Worm (Caenorhabditis elegans) whole organism, dauer: ENCODE measurements around the gene mrp-2.

ENCODE experiments used
- unc-62 ChIP-seq: sonication (generic microtip); optimal IDR thresholded peaks from 2 replicates; lab custom pipeline; 2017; ENCODE audit warnings: missing biosample characterization, missing genetic modification reagents, missing genetic modification characterization

mrp-2 gene

DNA sequence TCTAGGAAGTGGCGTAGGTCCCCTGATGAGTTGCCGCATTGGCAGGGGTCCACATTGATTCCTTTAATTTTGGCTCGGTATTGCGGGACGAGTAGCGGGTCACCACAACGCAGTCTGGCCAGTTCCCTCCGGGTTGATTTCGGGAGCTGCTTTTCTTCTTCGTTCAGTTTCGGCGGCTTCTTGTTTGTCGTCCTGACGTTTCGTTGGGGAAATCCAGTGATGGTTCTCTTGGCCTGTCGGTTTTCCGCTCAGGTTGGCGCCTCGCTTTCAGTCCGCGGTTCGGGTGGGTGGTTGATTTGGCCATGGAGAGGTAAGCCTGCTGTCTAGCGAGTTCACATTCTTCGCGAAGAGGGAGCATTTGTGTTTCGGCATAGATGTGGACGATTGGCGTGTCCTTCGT is 43.7 kb downstream of the mrp-2 start:
- no peak for TF ChIP-seq unc-62 (GFP tag; lab: Kevin White, UChicago)

DNA sequence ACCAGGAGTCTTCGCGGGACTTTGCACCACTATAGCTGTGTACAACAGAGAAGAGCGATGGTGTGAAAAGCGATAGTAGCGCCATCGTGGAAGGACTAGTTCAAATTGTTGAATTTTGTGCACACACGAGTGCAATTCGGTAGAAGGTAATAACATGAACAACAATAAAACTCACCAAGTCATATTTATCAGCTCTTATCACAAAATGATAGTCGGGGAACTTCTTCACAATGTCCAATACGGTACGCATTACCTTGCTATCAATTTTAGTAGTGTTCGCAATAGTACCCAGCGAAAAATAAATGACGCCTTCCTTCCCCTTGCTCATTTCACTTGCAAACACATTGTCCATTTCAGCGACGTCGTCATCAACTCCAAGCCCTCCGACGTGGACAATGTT is 44.8 kb downstream of the mrp-2 start:
- no peak for TF ChIP-seq unc-62 (GFP tag; lab: Kevin White, UChicago)

DNA sequence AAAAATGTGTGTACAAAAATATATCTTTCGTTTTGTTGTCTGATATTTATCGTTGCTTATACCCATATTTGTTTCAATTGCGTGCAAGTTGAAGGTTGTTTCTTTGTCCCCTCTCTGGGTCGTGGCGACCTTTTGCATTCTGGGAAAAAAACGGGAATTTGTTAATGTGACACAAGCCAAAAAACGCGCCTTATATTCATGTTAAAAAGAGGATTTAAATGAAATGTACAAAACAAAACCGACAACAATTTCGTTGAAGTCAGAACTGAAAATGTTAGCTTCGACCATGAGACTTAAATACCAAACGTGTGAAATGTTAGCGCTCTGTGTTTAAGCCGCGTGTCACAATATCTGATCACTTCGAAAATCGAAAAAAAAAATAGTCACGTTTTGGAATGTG is 48.0 kb downstream of the mrp-2 start:
- no peak for TF ChIP-seq unc-62 (GFP tag; lab: Kevin White, UChicago)

DNA sequence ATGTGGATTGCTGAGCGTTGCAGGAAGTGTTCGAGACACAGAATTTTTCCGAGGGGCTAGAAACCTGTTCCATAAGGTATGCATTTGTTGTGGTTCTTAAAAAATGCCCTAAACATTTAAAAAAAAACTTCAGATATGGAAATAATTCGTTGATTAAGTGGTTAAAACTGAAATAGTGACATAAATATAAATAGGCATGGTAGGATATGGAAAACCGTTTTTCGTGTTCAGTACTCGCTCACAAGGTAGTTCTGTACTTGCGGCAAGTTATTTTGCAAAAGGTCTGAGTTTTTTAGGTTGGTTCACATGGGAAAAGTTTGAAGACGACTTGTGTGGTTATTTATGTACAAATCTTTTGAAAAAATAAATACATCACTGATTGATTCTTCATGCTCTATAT is 51.6 kb downstream of the mrp-2 start, which contains the start of gene B0310.3:
B0310.3 (minus strand) TSS at position 101 of the 400 bp plus-strand sequence.
- TF ChIP-seq unc-62 (GFP tag; lab: Kevin White, UChicago), result no peak

DNA sequence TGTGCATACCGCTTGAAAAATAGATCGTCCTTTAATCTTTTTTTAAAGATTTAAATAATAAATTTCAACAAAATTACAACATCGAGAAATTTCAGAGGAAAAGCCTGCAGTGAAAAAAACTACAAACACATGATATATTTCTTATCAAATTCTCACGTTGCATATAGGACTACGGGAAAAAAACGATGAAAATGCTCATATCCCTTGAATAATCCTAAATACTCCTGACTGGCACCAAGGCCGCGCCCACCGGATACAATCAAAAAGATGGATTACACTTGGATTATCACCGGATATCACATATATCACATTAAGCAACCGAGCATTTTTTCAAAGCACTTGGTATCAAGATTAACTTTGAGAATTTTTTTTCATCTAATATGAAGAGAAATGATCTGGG is 58.5 kb downstream of the mrp-2 start:
- TF ChIP-seq unc-62 (GFP tag; lab: Kevin White, UChicago), result no peak
